Fruit fly (Drosophila melanogaster): ENCODE data around the gene sens.

sens gene

dm6 chr3L:13450177-13450793, 49.4 kb upstream of the sens start, which contains the start of the genes JMJD7 and CG10738 (continued):
- no peak for TF ChIP-seq CG16813 (GFP tag; IDR thresholded peaks at IDR 0.05; ENCODE audit: partially characterized antibody)
- TF ChIP-seq CG17385 (GFP tag; optimal IDR thresholded peaks at IDR 0.05): no peak
- no peak for TF ChIP-seq Ssrp (tag; optimal IDR thresholded peaks at IDR 0.05)
- TF ChIP-seq CG8478 (optimal IDR thresholded peaks at IDR 0.05): no peak
- TF ChIP-seq Tbp (GFP tag; optimal IDR thresholded peaks at IDR 0.05): no peak
- TF ChIP-seq Deaf1 (tag; optimal IDR thresholded peaks at IDR 0.05): peak; percentile 33
- no peak for TF ChIP-seq chinmo (GFP tag; IDR thresholded peaks at IDR 0.05; ENCODE audit: partially characterized antibody)
- TF ChIP-seq zen (tag; optimal IDR thresholded peaks at IDR 0.05): peak; percentile 10
- TF ChIP-seq klu (GFP tag; IDR thresholded peaks at IDR 0.05): peak; percentile 70
- TF ChIP-seq unc-4 (GFP tag; IDR thresholded peaks at IDR 0.05; ENCODE audit: partially characterized antibody): no peak
- peak; percentile 42; the same call in 1 of the 2 replicates for TF ChIP-seq ara (GFP tag; IDR thresholded peaks at IDR 0.05)
- TF ChIP-seq maf-S (GFP tag; optimal IDR thresholded peaks at IDR 0.05): no peak
- TF ChIP-seq Doc3 (GFP tag; IDR thresholded peaks at IDR 0.05; ENCODE audit: partially characterized antibody): no peak
- TF ChIP-seq C15 (GFP tag; IDR thresholded peaks at IDR 0.05): no peak
- TF ChIP-seq Bdp1 (GFP tag; optimal IDR thresholded peaks at IDR 0.05): no peak
- peak; percentile 8 for TF ChIP-seq HmgZ (tag; optimal IDR thresholded peaks at IDR 0.05)
- TF ChIP-seq vnd (GFP tag; IDR thresholded peaks at IDR 0.05; ENCODE audit: partially characterized antibody): no peak
- peak; percentile 69 for TF ChIP-seq CG10366 (GFP tag; IDR thresholded peaks at IDR 0.05)
- TF ChIP-seq CG7556 (GFP tag; optimal IDR thresholded peaks at IDR 0.05): no peak
- peak; percentile 56 for TF ChIP-seq CG4328 (GFP tag; optimal IDR thresholded peaks at IDR 0.05)
- no peak; the same call in 1 of the 2 replicates for TF ChIP-seq ttk (GFP tag; IDR thresholded peaks at IDR 0.05)
- peak; percentile 76 for TF ChIP-seq CG5953 (GFP tag; IDR thresholded peaks at IDR 0.05)
- no peak for TF ChIP-seq CkIIα-i1 (GFP tag; IDR thresholded peaks at IDR 0.05)
- TF ChIP-seq seq (GFP tag; IDR thresholded peaks at IDR 0.05): peak; percentile 36; the same call in 1 of the 2 replicates
- no peak for TF ChIP-seq CG12769 (tag; optimal IDR thresholded peaks at IDR 0.05)
- peak; percentile 65 for TF ChIP-seq CG6689 (GFP tag; IDR thresholded peaks at IDR 0.05)
- TF ChIP-seq CG14014 (GFP tag; IDR thresholded peaks at IDR 0.05): peak; percentile 83
- TF ChIP-seq sim (GFP tag; IDR thresholded peaks at IDR 0.05): no peak
- peak; percentile 77 for TF ChIP-seq CG1024 (GFP tag; IDR thresholded peaks at IDR 0.05)
- TF ChIP-seq run (tag; optimal IDR thresholded peaks at IDR 0.05): no peak
- no peak for TF ChIP-seq CG15479 (GFP tag; optimal IDR thresholded peaks at IDR 0.05)
- TF ChIP-seq CG15601 (tag; optimal IDR thresholded peaks at IDR 0.05): no peak
- no peak for TF ChIP-seq CG10462 (GFP tag; optimal IDR thresholded peaks at IDR 0.05)
- TF ChIP-seq danr (GFP tag; IDR thresholded peaks at IDR 0.05): 0 out of 2 replicates have a peak, but pooled peaks have one; percentile 30
- no peak for TF ChIP-seq CG8089 (GFP tag; optimal IDR thresholded peaks at IDR 0.05)
- TF ChIP-seq lilli (GFP tag; optimal IDR thresholded peaks at IDR 0.05): peak; percentile 37
- 0 out of 2 replicates have a peak, but pooled peaks have one; percentile 12 for TF ChIP-seq GATAe (GFP tag; conservative IDR thresholded peaks at IDR 0.05)
- peak; percentile 77 for TF ChIP-seq Gug (GFP tag; IDR thresholded peaks at IDR 0.05)
- TF ChIP-seq br (optimal IDR thresholded peaks at IDR 0.05): no peak
- peak; percentile 75 for TF ChIP-seq ranshi (GFP tag; IDR thresholded peaks at IDR 0.05)
- TF ChIP-seq btn (GFP tag; optimal IDR thresholded peaks at IDR 0.05): no peak
- TF ChIP-seq hkb (optimal IDR thresholded peaks at IDR 0.05): no peak
- peak; percentile 78 for TF ChIP-seq hkb (GFP tag; IDR thresholded peaks at IDR 0.05)
- no peak for TF ChIP-seq Eip74EF (GFP tag; optimal IDR thresholded peaks at IDR 0.05)
- no peak for TF ChIP-seq PHDP (tag; optimal IDR thresholded peaks at IDR 0.05)
- TF ChIP-seq Side (GFP tag; optimal IDR thresholded peaks at IDR 0.05): no peak
- TF ChIP-seq CG4282 (GFP tag; optimal IDR thresholded peaks at IDR 0.05): no peak
- peak; percentile 79 for TF ChIP-seq CG34422 (GFP tag; IDR thresholded peaks at IDR 0.05)
- no peak for TF ChIP-seq z (GFP tag; IDR thresholded peaks at IDR 0.05)
- peak; percentile 62 for TF ChIP-seq CG4820 (GFP tag; optimal IDR thresholded peaks at IDR 0.05)
- TF ChIP-seq knrl (GFP tag; IDR thresholded peaks at IDR 0.05; ENCODE audit: partially characterized antibody): no peak
- TF ChIP-seq Rx (GFP tag; IDR thresholded peaks at IDR 0.05): peak; percentile 72
